Worm (Caenorhabditis elegans) whole organism, L2 larva: Measurements from ENCODE around the gene xbx-3.

ENCODE experiments used
- R02D3.7 ChIP-seq: fragments of 150-350 bp; optimal IDR thresholded peaks from 2 replicates; lab custom pipeline; 2014; ENCODE audit warnings: missing biosample characterization, missing genetic modification characterization
- Y55F3AM.14 ChIP-seq: fragments of 200-800 bp; sonication (Bioruptor generic); optimal IDR thresholded peaks from 2 replicates; lab custom pipeline; 2018; ENCODE audit warnings: mild to moderate bottlenecking, missing genetic modification characterization, missing compliant biosample characterization
- alr-1 ChIP-seq: fragments of 150-350 bp; optimal IDR thresholded peaks from 2 replicates; lab custom pipeline; 2014; ENCODE audit warnings: missing biosample characterization, missing genetic modification characterization
- blmp-1 ChIP-seq: sonication (generic microtip); optimal IDR thresholded peaks from 2 replicates; lab custom pipeline; 2017; ENCODE audit warnings: missing genetic modification characterization, mild to moderate bottlenecking, missing compliant biosample characterization, antibody characterized with exemption, moderate library complexity; ENCODE audit not compliant: insufficient read depth
- ceh-82 ChIP-seq: fragments of 150-350 bp; optimal IDR thresholded peaks from 2 replicates; lab custom pipeline; 2014; ENCODE audit warnings: missing biosample characterization, missing genetic modification characterization
- egl-27 ChIP-seq: sonication (generic microtip); optimal IDR thresholded peaks from 3 replicates; lab custom pipeline; 2017; ENCODE audit warnings: missing biosample characterization, missing genetic modification reagents, missing genetic modification characterization
- lin-11 ChIP-seq: fragments of 150-350 bp; sonication (generic microtip); optimal IDR thresholded peaks from 2 replicates; lab custom pipeline; 2014; ENCODE audit warnings: missing biosample characterization, missing genetic modification characterization, inconsistent platforms, mixed read lengths
- lin-13 ChIP-seq: fragments of 150-350 bp; optimal IDR thresholded peaks from 2 replicates; lab custom pipeline; 2014; ENCODE audit warnings: missing biosample characterization, missing genetic modification reagents, missing genetic modification characterization
- nhr-11 ChIP-seq: fragments of 150-350 bp; optimal IDR thresholded peaks from 2 replicates; lab custom pipeline; 2014; ENCODE audit warnings: missing biosample characterization, missing genetic modification characterization
- nhr-12 ChIP-seq: fragments of 150-350 bp; optimal IDR thresholded peaks from 2 replicates; lab custom pipeline; 2014; ENCODE audit warnings: missing biosample characterization, missing genetic modification characterization
- nhr-21 ChIP-seq: fragments of 150-350 bp; optimal IDR thresholded peaks from 2 replicates; lab custom pipeline; 2014; ENCODE audit warnings: missing biosample characterization, missing genetic modification characterization
- nhr-25 ChIP-seq: fragments of 150-350 bp; sonication (generic microtip); optimal IDR thresholded peaks from 3 replicates; lab custom pipeline; 2014; ENCODE audit warnings: missing biosample characterization, missing genetic modification characterization
- unc-62 ChIP-seq: fragments of 150-350 bp; optimal IDR thresholded peaks from 2 replicates; lab custom pipeline; 2014; ENCODE audit warnings: missing biosample characterization, missing genetic modification reagents, missing genetic modification characterization
- ztf-1 ChIP-seq: fragments of 200-800 bp; sonication (Bioruptor generic); conservative IDR thresholded peaks from 2 replicates; pipeline ENCODE4 v1.3.6; 2022; ENCODE audit warnings: missing genetic modification characterization, missing compliant biosample characterization

- TF ChIP-seq Y55F3AM.14 (GFP tag; lab: Kevin White, UChicago), result no peak
- TF ChIP-seq nhr-11 (tag; lab: Kevin White, UChicago), result no peak
- TF ChIP-seq ztf-1, result no peak
- no peak for TF ChIP-seq lin-11 (tag; lab: Kevin White, UChicago)
- TF ChIP-seq egl-27 (tag; lab: Kevin White, UChicago), result no peak
- no peak for TF ChIP-seq unc-62
- no peak for TF ChIP-seq nhr-25
- TF ChIP-seq nhr-12 (tag; lab: Kevin White, UChicago), result no peak
- TF ChIP-seq R02D3.7 (tag; lab: Kevin White, UChicago), result no peak
- TF ChIP-seq lin-13 (GFP tag; lab: Kevin White, UChicago), result no peak
- no peak for TF ChIP-seq blmp-1 (tag; lab: Kevin White, UChicago)
- TF ChIP-seq alr-1, result no peak
- TF ChIP-seq nhr-21 (tag; lab: Kevin White, UChicago), result no peak
- TF ChIP-seq ceh-82 (tag; lab: Kevin White, UChicago), result no peak
Measured at ce11 chrIII:10018007-10018406, 17.7 kb upstream of the xbx-3 start.
